Worm (Caenorhabditis elegans) whole organism, early embryonic: ENCODE results near the gene lnp-1.

Experiments used
- B0310.2 ChIP-seq: sonication (generic microtip); optimal IDR thresholded peaks from 2 replicates; lab custom pipeline; 2016; ENCODE audit warnings: mild to moderate bottlenecking, missing genetic modification characterization, missing compliant biosample characterization
- F13C5.2 ChIP-seq: sonication (generic microtip); optimal IDR thresholded peaks from 2 replicates; lab custom pipeline; 2017; ENCODE audit warnings: mild to moderate bottlenecking, missing genetic modification characterization, inconsistent platforms, missing compliant biosample characterization
- aly-1 ChIP-seq: sonication (generic microtip); optimal IDR thresholded peaks from 2 replicates; lab custom pipeline; 2016; ENCODE audit warnings: missing genetic modification characterization, missing compliant biosample characterization
- ama-1 ChIP-seq: fragments of 150-350 bp; optimal IDR thresholded peaks from 2 replicates; lab custom pipeline; 2014
- ceh-13 ChIP-seq: fragments of 200-800 bp; sonication (Bioruptor generic); optimal IDR thresholded peaks from 2 replicates; lab custom pipeline; 2018; ENCODE audit warnings: mild to moderate bottlenecking, missing genetic modification characterization, missing compliant biosample characterization
- ceh-36 ChIP-seq: sonication (generic microtip); optimal IDR thresholded peaks from 2 replicates; lab custom pipeline; 2016; ENCODE audit warnings: missing genetic modification characterization, inconsistent platforms, missing compliant biosample characterization
- ets-7 ChIP-seq: sonication (generic microtip); optimal IDR thresholded peaks from 2 replicates; lab custom pipeline; 2016; ENCODE audit warnings: missing genotype, missing genetic modification characterization, missing compliant biosample characterization
- flt-1 ChIP-seq: fragments of 200-800 bp; sonication (Bioruptor generic); IDR thresholded peaks from 2 replicates; pipeline ENCODE4 v1.3.6; 2022; ENCODE audit warnings: missing genetic modification characterization, missing compliant biosample characterization
- hmbx-1 ChIP-seq: sonication (generic microtip); optimal IDR thresholded peaks from 2 replicates; lab custom pipeline; 2016; ENCODE audit warnings: mild to moderate bottlenecking, missing genetic modification characterization, missing compliant biosample characterization
- hmg-4 ChIP-seq: fragments of 200-800 bp; sonication (Bioruptor generic); optimal IDR thresholded peaks from 2 replicates; lab custom pipeline; 2018; ENCODE audit warnings: mild to moderate bottlenecking, missing genetic modification characterization, missing compliant biosample characterization
- hnd-1 ChIP-seq: sonication (generic microtip); optimal IDR thresholded peaks from 2 replicates; lab custom pipeline; 2016; ENCODE audit warnings: missing genetic modification characterization, missing compliant biosample characterization
- pes-1 ChIP-seq: fragments of 200-800 bp; sonication (Bioruptor generic); IDR thresholded peaks from 2 replicates; pipeline ENCODE4 v1.3.6; 2022; ENCODE audit warnings: missing genetic modification reagents, missing genetic modification characterization, missing compliant biosample characterization
- scrt-1 ChIP-seq: fragments of 200-800 bp; sonication (Bioruptor generic); IDR thresholded peaks from 2 replicates; pipeline ENCODE4 v1.3.6; 2022; ENCODE audit warnings: missing genetic modification characterization, missing compliant biosample characterization
- sea-1 ChIP-seq: fragments of 200-800 bp; sonication (Bioruptor generic); conservative IDR thresholded peaks from 2 replicates; pipeline ENCODE4 v1.3.6; 2022; ENCODE audit warnings: missing genetic modification characterization, missing compliant biosample characterization
- tbx-11 ChIP-seq: fragments of 200-800 bp; sonication (Bioruptor generic); IDR thresholded peaks from 2 replicates; pipeline ENCODE4 v1.3.6; 2022; ENCODE audit warnings: missing genetic modification characterization, missing compliant biosample characterization
- tbx-37 ChIP-seq: fragments of 200-800 bp; sonication (Bioruptor generic); conservative IDR thresholded peaks from 2 replicates; pipeline ENCODE4 v1.3.6; 2022; ENCODE audit warnings: missing genetic modification reagents, missing genetic modification characterization, missing compliant biosample characterization
- tra-4 ChIP-seq: sonication (generic microtip); optimal IDR thresholded peaks from 2 replicates; lab custom pipeline; 2017; ENCODE audit warnings: missing genetic modification characterization, missing compliant biosample characterization

Gene lnp-1

ce11 chrX:4625080-4625479, 36.5 kb downstream of the lnp-1 start:
- TF ChIP-seq tbx-37 (no peak), aly-1 (tag; lab: Kevin White, UChicago) (no peak), hmbx-1 (no peak), pes-1 (no peak), ets-7 (tag; lab: Kevin White, UChicago) (no peak), scrt-1 (GFP tag; lab: Robert Waterston, UW) (no peak), flt-1 (GFP tag; lab: Robert Waterston, UW) (no peak), tbx-11 (no peak), sea-1 (GFP tag; lab: Robert Waterston, UW) (no peak), F13C5.2 (tag; lab: Kevin White, UChicago) (no peak), tra-4 (no peak), ceh-13 (no peak), ceh-36 (tag; lab: Kevin White, UChicago) (no peak)

ce11 chrX:4626891-4627290, 38.3 kb downstream of the lnp-1 start:
- TF ChIP-seq tbx-11 (no peak), B0310.2 (tag; lab: Kevin White, UChicago) (no peak), scrt-1 (GFP tag; lab: Robert Waterston, UW) (no peak), ceh-13 (no peak), aly-1 (tag; lab: Kevin White, UChicago) (no peak), hmbx-1 (no peak), ets-7 (tag; lab: Kevin White, UChicago) (no peak), hnd-1 (tag; lab: Kevin White, UChicago) (no peak), pes-1 (no peak), ceh-36 (tag; lab: Kevin White, UChicago) (no peak), tbx-37 (no peak), sea-1 (GFP tag; lab: Robert Waterston, UW) (no peak), tra-4 (no peak), F13C5.2 (tag; lab: Kevin White, UChicago) (no peak), hmg-4 (no peak), ama-1 (no peak), flt-1 (GFP tag; lab: Robert Waterston, UW) (no peak)

- TF ChIP-seq hmbx-1 (no peak), ets-7 (tag; lab: Kevin White, UChicago) (no peak), ceh-13 (no peak), pes-1 (no peak), tra-4 (no peak), ama-1 (no peak), sea-1 (GFP tag; lab: Robert Waterston, UW) (no peak), aly-1 (tag; lab: Kevin White, UChicago) (no peak), flt-1 (GFP tag; lab: Robert Waterston, UW) (no peak), hnd-1 (tag; lab: Kevin White, UChicago) (no peak), scrt-1 (GFP tag; lab: Robert Waterston, UW) (no peak), B0310.2 (tag; lab: Kevin White, UChicago) (no peak), ceh-36 (tag; lab: Kevin White, UChicago) (no peak), tbx-11 (no peak), hmg-4 (no peak), F13C5.2 (tag; lab: Kevin White, UChicago) (no peak), tbx-37 (no peak)
Measured at ce11 chrX:4628350-4628749, 39.8 kb downstream of the lnp-1 start.

- TF ChIP-seq flt-1 (GFP tag; lab: Robert Waterston, UW) = no peak
- TF ChIP-seq aly-1 (tag; lab: Kevin White, UChicago) = no peak
- no peak for TF ChIP-seq hmg-4
- no peak for TF ChIP-seq tbx-37
- no peak for TF ChIP-seq hmbx-1
- TF ChIP-seq ceh-13 = no peak
- TF ChIP-seq hnd-1 (tag; lab: Kevin White, UChicago) = no peak
- no peak for TF ChIP-seq ceh-36 (tag; lab: Kevin White, UChicago)
- no peak for TF ChIP-seq ets-7 (tag; lab: Kevin White, UChicago)
- TF ChIP-seq ama-1 = no peak
- no peak for TF ChIP-seq sea-1 (GFP tag; lab: Robert Waterston, UW)
- no peak for TF ChIP-seq pes-1
- TF ChIP-seq B0310.2 (tag; lab: Kevin White, UChicago) = no peak
- no peak for TF ChIP-seq scrt-1 (GFP tag; lab: Robert Waterston, UW)
- no peak for TF ChIP-seq tra-4
- TF ChIP-seq tbx-11 = no peak
- TF ChIP-seq F13C5.2 (tag; lab: Kevin White, UChicago) = no peak
Measured at ce11 chrX:4628817-4629575, 40.4 kb downstream of the lnp-1 start.

ce11 chrX:4632088-4632487, 43.5 kb downstream of the lnp-1 start, which contains the start of gene slcr-46.1:
Gene slcr-46.1 (plus strand): TSS chrX:4632361.
- TF ChIP-seq hmbx-1 = no peak
- no peak for TF ChIP-seq tra-4

ce11 chrX:4635643-4636042, 47.1 kb downstream of the lnp-1 start:
- TF ChIP-seq pes-1 (no peak; the same call in 1 of the 2 replicates), tbx-11 (no peak), tra-4 (no peak), hmg-4 (peak; percentile 37), B0310.2 (tag; lab: Kevin White, UChicago) (no peak), F13C5.2 (tag; lab: Kevin White, UChicago) (peak; percentile 41), ceh-36 (tag; lab: Kevin White, UChicago) (no peak), scrt-1 (GFP tag; lab: Robert Waterston, UW) (no peak), hnd-1 (tag; lab: Kevin White, UChicago) (no peak), aly-1 (tag; lab: Kevin White, UChicago) (peak; percentile 6), tbx-37 (no peak), flt-1 (GFP tag; lab: Robert Waterston, UW) (peak; percentile 22; the same call in 1 of the 2 replicates), hmbx-1 (no peak), ama-1 (no peak), ets-7 (tag; lab: Kevin White, UChicago) (no peak), sea-1 (GFP tag; lab: Robert Waterston, UW) (0 out of 2 replicates have a peak, but pooled peaks have one; percentile 43), ceh-13 (no peak)

ce11 chrX:4636143-4636542, 47.6 kb downstream of the lnp-1 start:
- TF ChIP-seq tra-4 (no peak), hmg-4 (no peak)
